Fruit fly (Drosophila melanogaster): ENCODE results near the gene CG31710.

CG31710 gene

dm6 chr2L:9707103-9707502, 1.3 kb upstream of the CG31710 start:
- TF ChIP-seq GATAd (GFP tag; optimal IDR thresholded peaks at IDR 0.05) (no peak), usp (GFP tag; optimal IDR thresholded peaks at IDR 0.05) (no peak), Jra (GFP tag; optimal IDR thresholded peaks at IDR 0.05) (no peak), Abd-B (GFP tag; optimal IDR thresholded peaks at IDR 0.05) (no peak), br (GFP tag; optimal IDR thresholded peaks at IDR 0.05) (no peak), dmrt93B (GFP tag; optimal IDR thresholded peaks at IDR 0.05) (no peak), Sp1 (GFP tag; optimal IDR thresholded peaks at IDR 0.05) (no peak), woc (GFP tag; optimal IDR thresholded peaks at IDR 0.05) (no peak), pan (optimal IDR thresholded peaks at IDR 0.05) (no peak)

DNA sequence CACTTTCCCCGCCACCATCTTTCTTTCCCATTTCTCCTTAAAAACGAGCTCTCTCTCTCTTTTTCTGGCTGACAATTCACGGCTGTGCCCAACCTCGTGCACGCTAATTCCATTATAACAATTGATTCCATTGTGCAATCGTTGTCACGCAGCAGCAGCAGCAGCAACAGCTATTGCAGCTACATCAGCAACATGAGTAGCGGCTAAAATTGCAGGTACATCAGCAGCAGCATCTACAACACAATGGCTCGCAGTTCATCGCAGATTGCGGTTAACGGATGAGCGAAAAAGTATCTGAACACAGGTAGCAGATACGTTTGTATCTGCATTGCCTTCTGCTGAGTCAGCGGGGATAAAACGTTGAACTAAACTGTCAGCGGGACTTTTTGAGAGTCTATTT, 463 bp downstream of the CG31710 start:
- TF ChIP-seq dmrt93B (GFP tag; optimal IDR thresholded peaks at IDR 0.05), result no peak
- TF ChIP-seq sage (GFP tag; optimal IDR thresholded peaks at IDR 0.05), result no peak
- no peak for TF ChIP-seq Jra (GFP tag; optimal IDR thresholded peaks at IDR 0.05)
- no peak for TF ChIP-seq Hnf4 (GFP tag; optimal IDR thresholded peaks at IDR 0.05)
- TF ChIP-seq GATAd (GFP tag; optimal IDR thresholded peaks at IDR 0.05), result no peak
- no peak for TF ChIP-seq CG32264 (GFP tag; optimal IDR thresholded peaks at IDR 0.05)
- no peak for TF ChIP-seq sv (GFP tag; optimal IDR thresholded peaks at IDR 0.05)
- no peak for TF ChIP-seq Mio (GFP tag; optimal IDR thresholded peaks at IDR 0.05)

- TF ChIP-seq fru (GFP tag; optimal IDR thresholded peaks at IDR 0.05) (no peak), Jra (GFP tag; optimal IDR thresholded peaks at IDR 0.05) (no peak), Rel (GFP tag; optimal IDR thresholded peaks at IDR 0.05) (no peak), Rel (tag; optimal IDR thresholded peaks at IDR 0.05) (no peak)
These were observed 1.4 kb downstream of the CG31710 start for dm6 chr2L:9704343-9704742.

dm6 chr2L:9703000-9703399, 2.8 kb downstream of the CG31710 start:
- TF ChIP-seq sage (GFP tag; optimal IDR thresholded peaks at IDR 0.05) (no peak), Dif (GFP tag; optimal IDR thresholded peaks at IDR 0.05; ENCODE audit: partially characterized antibody) (no peak), br (GFP tag; optimal IDR thresholded peaks at IDR 0.05) (no peak), Vsx2 (GFP tag; optimal IDR thresholded peaks at IDR 0.05; ENCODE audit: partially characterized antibody) (no peak), jim (GFP tag; optimal IDR thresholded peaks at IDR 0.05) (no peak), Myc (optimal IDR thresholded peaks at IDR 0.05) (no peak), psq (GFP tag; optimal IDR thresholded peaks at IDR 0.05) (no peak), fru (GFP tag; optimal IDR thresholded peaks at IDR 0.05) (no peak), Hr83 (GFP tag; optimal IDR thresholded peaks at IDR 0.05; ENCODE audit: poor library complexity, severe bottlenecking) (no peak), brk (GFP tag; optimal IDR thresholded peaks at IDR 0.05) (no peak), h (GFP tag; optimal IDR thresholded peaks at IDR 0.05) (no peak), rgr (GFP tag; optimal IDR thresholded peaks at IDR 0.05) (no peak), foxo (GFP tag; optimal IDR thresholded peaks at IDR 0.05) (no peak)

DNA sequence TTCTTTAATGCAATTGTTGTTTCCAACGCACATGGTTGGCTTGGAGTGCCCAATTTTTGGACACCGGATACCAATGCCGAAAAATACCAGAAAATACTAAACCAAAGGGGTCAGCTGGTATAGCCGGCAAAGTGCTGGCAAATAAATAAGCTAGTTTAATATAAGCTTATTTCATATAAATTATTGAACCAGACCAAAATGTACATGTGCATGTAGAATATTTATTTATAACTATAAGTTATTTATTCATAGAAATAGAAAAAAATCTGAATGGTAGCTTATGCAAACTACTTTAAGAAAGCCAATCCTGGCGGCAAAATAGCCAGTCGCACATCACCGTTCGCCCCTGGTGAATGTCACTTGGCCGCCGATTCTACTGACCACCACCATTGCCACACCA, 5.3 kb downstream of the CG31710 start, which contains the start of gene pelo:
Gene pelo, plus strand, starts transcription at position 357 of the 400 bp plus-strand sequence.
- TF ChIP-seq pan (optimal IDR thresholded peaks at IDR 0.05) (no peak), Sp1 (GFP tag; optimal IDR thresholded peaks at IDR 0.05) (peak; percentile 66), Dfd (GFP tag; optimal IDR thresholded peaks at IDR 0.05) (no peak), Hr78 (GFP tag; optimal IDR thresholded peaks at IDR 0.05) (no peak), h (GFP tag; optimal IDR thresholded peaks at IDR 0.05) (peak; percentile 58), sv (GFP tag; optimal IDR thresholded peaks at IDR 0.05) (peak; percentile 10), foxo (GFP tag; optimal IDR thresholded peaks at IDR 0.05) (peak in 1 of 2 experiments; percentile 68), N (GFP tag; optimal IDR thresholded peaks at IDR 0.05) (no peak), brk (GFP tag; optimal IDR thresholded peaks at IDR 0.05) (peak; percentile 51), Myc (optimal IDR thresholded peaks at IDR 0.05) (peak; percentile 99), Hnf4 (GFP tag; optimal IDR thresholded peaks at IDR 0.05) (peak; percentile 49), lola (GFP tag; optimal IDR thresholded peaks at IDR 0.05) (no peak), CG9705 (GFP tag; optimal IDR thresholded peaks at IDR 0.05) (peak; percentile 42), tai (GFP tag; optimal IDR thresholded peaks at IDR 0.05) (no peak), Abd-B (GFP tag; optimal IDR thresholded peaks at IDR 0.05) (no peak), woc (GFP tag; optimal IDR thresholded peaks at IDR 0.05) (peak; percentile 85), dmrt93B (GFP tag; optimal IDR thresholded peaks at IDR 0.05) (peak; percentile 53), psq (GFP tag; optimal IDR thresholded peaks at IDR 0.05) (peak; percentile 59), dsf (GFP tag; optimal IDR thresholded peaks at IDR 0.05; ENCODE audit: borderline replicate concordance) (no peak), sage (GFP tag; optimal IDR thresholded peaks at IDR 0.05) (peak; percentile 45), Mio (GFP tag; optimal IDR thresholded peaks at IDR 0.05) (no peak), jim (GFP tag; optimal IDR thresholded peaks at IDR 0.05) (no peak), HLH106 (tag; optimal IDR thresholded peaks at IDR 0.05) (peak; percentile 74), CrebA (GFP tag; optimal IDR thresholded peaks at IDR 0.05; ENCODE audit: borderline replicate concordance) (no peak), Jra (GFP tag; optimal IDR thresholded peaks at IDR 0.05) (no peak), br (GFP tag; optimal IDR thresholded peaks at IDR 0.05) (peak; percentile 48), Vsx2 (GFP tag; optimal IDR thresholded peaks at IDR 0.05; ENCODE audit: partially characterized antibody) (no peak), ey (GFP tag; optimal IDR thresholded peaks at IDR 0.05) (peak; percentile 6), rgr (GFP tag; optimal IDR thresholded peaks at IDR 0.05) (peak; percentile 71), OdsH (GFP tag; optimal IDR thresholded peaks at IDR 0.05) (peak; percentile 66), GATAd (GFP tag; optimal IDR thresholded peaks at IDR 0.05) (no peak), fru (GFP tag; optimal IDR thresholded peaks at IDR 0.05) (peak; percentile 52), Rel (GFP tag; optimal IDR thresholded peaks at IDR 0.05) (no peak), Rel (tag; optimal IDR thresholded peaks at IDR 0.05) (peak; percentile 44)

Measured in whole organism, wandering third instar larva.